Fruit fly (Drosophila melanogaster): ENCODE results near the gene CG12402.

dm6 chr3R:14131972-14132371 is 23.9 kb upstream of the CG12402 start, which contains the start of gene CG14356:
- TF ChIP-seq CTCF (optimal IDR thresholded peaks at IDR 0.05), result no peak
- no peak for TF ChIP-seq CG8478 (optimal IDR thresholded peaks at IDR 0.05)

All from S2 (cell line).